Fruit fly (Drosophila melanogaster) whole organism, embryonic: Measurements from ENCODE around the gene CG11811.
A peak's percentile ranks its signal among the peaks of the same experiment; 100 is the strongest.

Source experiments
- Antp ChIP-seq: fragments of 200-800 bp; sonication (Bioruptor generic); optimal IDR thresholded peaks from 3 replicates; lab custom pipeline; 2016; ENCODE audit warnings: missing biosample characterization, missing genetic modification characterization
- BtbVII ChIP-seq: fragments of 200-800 bp; sonication (Bioruptor generic); optimal IDR thresholded peaks from 3 replicates; lab custom pipeline; 2017; ENCODE audit warnings: missing biosample characterization, mild to moderate bottlenecking, missing genetic modification characterization
- CG10209 ChIP-seq: fragments of 200-800 bp; sonication (Bioruptor generic); optimal IDR thresholded peaks from 3 replicates; lab custom pipeline; 2017; ENCODE audit warnings: missing biosample characterization, mild to moderate bottlenecking, missing genetic modification characterization, missing genetic modification reagents
- CG10267 ChIP-seq: fragments of 200-800 bp; sonication (Bioruptor generic); optimal IDR thresholded peaks from 2 replicates; lab custom pipeline; 2018; ENCODE audit warnings: missing biosample characterization, mild to moderate bottlenecking, missing genetic modification characterization, moderate library complexity
- CG11696 ChIP-seq: fragments of 200-800 bp; sonication (Bioruptor generic); IDR thresholded peaks from 2 replicates; pipeline ENCODE4 v1.3.6; 2022; ENCODE audit warnings: missing biosample characterization, missing genetic modification characterization
- CG11723 ChIP-seq: fragments of 200-800 bp; sonication (Bioruptor generic); optimal IDR thresholded peaks from 2 replicates; lab custom pipeline; 2017; ENCODE audit warnings: missing biosample characterization, mild to moderate bottlenecking, missing genetic modification characterization
- CG13287 ChIP-seq: fragments of 200-800 bp; sonication (Bioruptor generic); IDR thresholded peaks from 2 replicates; pipeline ENCODE4 v1.3.6; 2022; ENCODE audit warnings: missing biosample characterization, missing genetic modification characterization; ENCODE audit not compliant: partially characterized antibody
- CG1603 ChIP-seq: fragments of 200-800 bp; sonication (Bioruptor generic); optimal IDR thresholded peaks from 2 replicates; lab custom pipeline; 2019; ENCODE audit warnings: missing biosample characterization, mild to moderate bottlenecking, missing genetic modification characterization, moderate library complexity
- CG2678 ChIP-seq: fragments of 200-800 bp; sonication (Bioruptor generic); optimal IDR thresholded peaks from 3 replicates; lab custom pipeline; 2019; ENCODE audit warnings: missing biosample characterization, mild to moderate bottlenecking, missing genetic modification characterization, moderate library complexity
- CG34376 ChIP-seq: fragments of 200-800 bp; sonication (Bioruptor generic); optimal IDR thresholded peaks from 2 replicates; lab custom pipeline; 2018; ENCODE audit warnings: missing biosample characterization, mild to moderate bottlenecking, missing genetic modification characterization
- CG34422 ChIP-seq: fragments of 200-800 bp; sonication (Bioruptor generic); IDR thresholded peaks from 3 replicates; pipeline ENCODE4 v1.3.6; 2022; ENCODE audit warnings: missing biosample characterization, missing genetic modification characterization
- CG43689 ChIP-seq: fragments of 200-800 bp; sonication (Bioruptor generic); IDR thresholded peaks from 2 replicates; pipeline ENCODE4 v1.3.6; 2022; ENCODE audit warnings: missing biosample characterization, missing genetic modification characterization
- CG4617 ChIP-seq: fragments of 200-800 bp; sonication (Bioruptor generic); optimal IDR thresholded peaks from 3 replicates; lab custom pipeline; 2016; ENCODE audit warnings: missing biosample characterization, missing genetic modification characterization, borderline replicate concordance
- CG4707 ChIP-seq: fragments of 200-800 bp; sonication (Bioruptor generic); optimal IDR thresholded peaks from 2 replicates; lab custom pipeline; 2018; ENCODE audit warnings: missing biosample characterization, mild to moderate bottlenecking, missing genetic modification characterization, moderate library complexity
- CG6765 ChIP-seq: fragments of 200-800 bp; sonication (Bioruptor generic); optimal IDR thresholded peaks from 3 replicates; lab custom pipeline; 2017; ENCODE audit warnings: missing biosample characterization, mild to moderate bottlenecking, missing genetic modification characterization
- CG8290 ChIP-seq, 3 experiments: fragments of 200-800 bp; sonication (Bioruptor generic); optimal IDR thresholded peaks; 2 replicates each; lab custom pipeline; 2016 to 2019; ENCODE audit warnings: missing biosample characterization in 3 of 3, missing genetic modification characterization in 3 of 3, mild to moderate bottlenecking in 2 of 3, moderate library complexity in 1 of 3
- CG8924 ChIP-seq: fragments of 200-800 bp; optimal IDR thresholded peaks from 3 replicates; lab custom pipeline; 2019; ENCODE audit warnings: missing biosample characterization, mild to moderate bottlenecking, missing genetic modification characterization, moderate library complexity
- CG8944 ChIP-seq: fragments of 200-800 bp; sonication (Bioruptor generic); optimal IDR thresholded peaks from 3 replicates; lab custom pipeline; 2016; ENCODE audit warnings: missing biosample characterization, missing genetic modification characterization
- CkIIα-i1 ChIP-seq: fragments of 200-800 bp; sonication (Bioruptor generic); IDR thresholded peaks from 2 replicates; pipeline ENCODE4 v1.3.6; 2022; ENCODE audit warnings: missing biosample characterization, missing genetic modification characterization
- Dek ChIP-seq: fragments of 200-800 bp; sonication (Bioruptor generic); optimal IDR thresholded peaks from 3 replicates; lab custom pipeline; 2019; ENCODE audit warnings: missing biosample characterization, mild to moderate bottlenecking, missing genetic modification characterization, moderate library complexity
- Dip3 ChIP-seq: fragments of 200-800 bp; sonication (Bioruptor generic); optimal IDR thresholded peaks from 3 replicates; lab custom pipeline; 2016; ENCODE audit warnings: missing biosample characterization, missing genetic modification characterization
- H2.0 ChIP-seq: fragments of 200-800 bp; sonication (Bioruptor generic); IDR thresholded peaks from 2 replicates; pipeline ENCODE4 v1.3.6; 2022; ENCODE audit warnings: missing biosample characterization, missing genetic modification characterization
- Kr ChIP-seq: fragments of 200-800 bp; sonication (Bioruptor generic); optimal IDR thresholded peaks from 2 replicates; lab custom pipeline; 2017; ENCODE audit warnings: missing biosample characterization, mild to moderate bottlenecking, missing genetic modification characterization
- NC2α ChIP-seq: fragments of 200-800 bp; sonication (Bioruptor generic); optimal IDR thresholded peaks from 2 replicates; lab custom pipeline; 2016; ENCODE audit warnings: missing biosample characterization, missing genetic modification characterization
- NK7.1 ChIP-seq: fragments of 200-800 bp; sonication (Bioruptor generic); optimal IDR thresholded peaks from 3 replicates; lab custom pipeline; 2016; ENCODE audit warnings: missing biosample characterization, missing genetic modification characterization
- Optix ChIP-seq: fragments of 200-800 bp; sonication (Bioruptor generic); IDR thresholded peaks from 3 replicates; pipeline ENCODE4 v1.3.6; 2022; ENCODE audit warnings: missing biosample characterization, missing genetic modification characterization
- Rx ChIP-seq: fragments of 200-800 bp; sonication (Bioruptor generic); IDR thresholded peaks from 2 replicates; pipeline ENCODE4 v1.3.6; 2022; ENCODE audit warnings: missing biosample characterization, missing genetic modification characterization
- Scr ChIP-seq: fragments of 200-800 bp; sonication (Bioruptor generic); IDR thresholded peaks from 2 replicates; pipeline ENCODE4 v1.3.6; 2022; ENCODE audit warnings: missing biosample characterization, missing genetic modification characterization; ENCODE audit not compliant: partially characterized antibody
- Xrp1 ChIP-seq: fragments of 200-800 bp; sonication (Bioruptor generic); IDR thresholded peaks from 2 replicates; pipeline ENCODE4 v1.3.6; 2022; ENCODE audit warnings: missing biosample characterization, missing genetic modification characterization
- bsh ChIP-seq, 2 experiments: fragments of 200-800 bp; sonication (Bioruptor generic); optimal IDR thresholded peaks; 2 replicates each; lab custom pipeline; 2017 to 2018; ENCODE audit warnings: mild to moderate bottlenecking in 2 of 2, missing biosample characterization in 2 of 2, missing genetic modification characterization in 2 of 2, moderate library complexity in 1 of 2
- crp ChIP-seq, 2 experiments: fragments of 200-800 bp; sonication (Bioruptor generic); optimal IDR thresholded peaks; 2 replicates in 1 of 2; 3 replicates in 1 of 2; lab custom pipeline; 2017; ENCODE audit warnings: missing biosample characterization in 2 of 2, missing genetic modification characterization in 2 of 2, mild to moderate bottlenecking in 1 of 2, moderate library complexity in 1 of 2
- ems ChIP-seq: fragments of 200-800 bp; sonication (Bioruptor generic); optimal IDR thresholded peaks from 3 replicates; lab custom pipeline; 2016; ENCODE audit warnings: missing biosample characterization, missing genetic modification characterization
- fd3F ChIP-seq: fragments of 200-800 bp; sonication (Bioruptor generic); optimal IDR thresholded peaks from 2 replicates; lab custom pipeline; 2018; ENCODE audit warnings: missing biosample characterization, mild to moderate bottlenecking, missing genetic modification characterization, moderate library complexity
- grn ChIP-seq: fragments of 200-800 bp; sonication (Bioruptor generic); optimal IDR thresholded peaks from 3 replicates; lab custom pipeline; 2017; ENCODE audit warnings: missing biosample characterization, missing genetic modification characterization
- hkb ChIP-seq, 2 experiments: fragments of 200-800 bp in 1 of 2; fragments of >200 bp in 1 of 2; sonication (Bioruptor generic) in 1 of 2; IDR thresholded peaks in 1 of 2; optimal IDR thresholded peaks in 1 of 2; 2 replicates each; pipeline versions ENCODE4 v1.3.6 to Lab custom; 2017 to 2022; ENCODE audit warnings: missing biosample characterization in 1 of 2, missing genetic modification characterization in 1 of 2
- lbe ChIP-seq: fragments of 200-800 bp; sonication (Bioruptor generic); optimal IDR thresholded peaks from 2 replicates; lab custom pipeline; 2016; ENCODE audit warnings: missing biosample characterization, mild to moderate bottlenecking, missing genetic modification characterization
- oc ChIP-seq: fragments of 200-800 bp; sonication (Bioruptor generic); optimal IDR thresholded peaks from 2 replicates; lab custom pipeline; 2018; ENCODE audit warnings: missing biosample characterization, mild to moderate bottlenecking, missing genetic modification characterization, moderate library complexity
- ranshi ChIP-seq: fragments of 200-800 bp; sonication (Bioruptor generic); IDR thresholded peaks from 2 replicates; pipeline ENCODE4 v1.3.6; 2022; ENCODE audit warnings: missing biosample characterization, missing genetic modification characterization
- sima ChIP-seq: fragments of 200-800 bp; sonication (Bioruptor generic); optimal IDR thresholded peaks from 2 replicates; lab custom pipeline; 2016; ENCODE audit warnings: missing biosample characterization, missing genetic modification characterization
- slbo ChIP-seq: fragments of 200-800 bp; sonication (Bioruptor generic); IDR thresholded peaks from 2 replicates; pipeline ENCODE4 v1.3.6; 2022; ENCODE audit warnings: missing biosample characterization, missing genetic modification characterization
- sqz ChIP-seq: fragments of 200-800 bp; sonication (Bioruptor generic); optimal IDR thresholded peaks from 3 replicates; lab custom pipeline; 2018; ENCODE audit warnings: missing biosample characterization, mild to moderate bottlenecking, missing genetic modification characterization
- sr ChIP-seq: fragments of 200-800 bp; sonication (Bioruptor generic); IDR thresholded peaks from 3 replicates; pipeline ENCODE4 v1.3.6; 2022; ENCODE audit warnings: missing biosample characterization, missing genetic modification characterization
- vvl ChIP-seq: fragments of 200-800 bp; sonication (Bioruptor generic); IDR thresholded peaks from 2 replicates; pipeline ENCODE4 v1.3.6; 2022; ENCODE audit warnings: missing biosample characterization, missing genetic modification characterization
- yki ChIP-seq: fragments of >200 bp; optimal IDR thresholded peaks from 3 replicates; lab custom pipeline; 2018
- z ChIP-seq: fragments of 200-800 bp; sonication (Bioruptor generic); IDR thresholded peaks from 3 replicates; pipeline ENCODE4 v1.3.6; 2022; ENCODE audit warnings: missing biosample characterization, missing genetic modification characterization
- zfh2 ChIP-seq: fragments of 200-800 bp; sonication (Bioruptor generic); optimal IDR thresholded peaks from 2 replicates; lab custom pipeline; 2016; ENCODE audit warnings: missing biosample characterization, missing genetic modification characterization

CG11811 gene

dm6 chr3L:10663190-10663763 is 27.5 kb upstream of the CG11811 start, which contains the start of gene Adi1 (continued):
- peak in 1 of 2 experiments; percentile 82 for TF ChIP-seq crp (GFP tag; optimal IDR thresholded peaks at IDR 0.05; lab: Kevin White, UChicago)
- peak; percentile 50 for TF ChIP-seq CG34376 (GFP tag; lab: Kevin White, UChicago)
- no peak for TF ChIP-seq bsh (GFP tag; optimal IDR thresholded peaks at IDR 0.05; lab: Kevin White, UChicago)
- peak; percentile 28 for TF ChIP-seq lbe (GFP tag; lab: Kevin White, UChicago)
- TF ChIP-seq CG13287 (GFP tag; lab: Robert Waterston, UW) = peak; percentile 27
- no peak for TF ChIP-seq Scr (GFP tag; lab: Robert Waterston, UW)

dm6 chr3L:10664511-10665062 is 26.2 kb upstream of the CG11811 start, which contains the start of gene simj:
TSS of gene simj (plus strand) at chr3L:10664739.
- TF ChIP-seq Dek = peak; percentile 65
- TF ChIP-seq CG11696 = peak; percentile 37; the same call in 1 of the 2 replicates
- TF ChIP-seq CG6765 (GFP tag; lab: Kevin White, UChicago) = peak; percentile 59
- peak; percentile 67 for TF ChIP-seq sqz
- peak; percentile 70 for TF ChIP-seq oc
- TF ChIP-seq CG1603 (tag; lab: Kevin White, UChicago) = peak; percentile 89
- TF ChIP-seq grn (GFP tag; lab: Kevin White, UChicago) = peak; percentile 68
- TF ChIP-seq CG8944 (GFP tag; lab: Kevin White, UChicago) = peak; percentile 39
- TF ChIP-seq slbo (GFP tag; lab: Robert Waterston, UW) = peak; percentile 51
- TF ChIP-seq CG8290 (GFP tag; optimal IDR thresholded peaks at IDR 0.05; lab: Kevin White, UChicago) = peak; percentile 64
- TF ChIP-seq CG8290 (tag; optimal IDR thresholded peaks at IDR 0.05; lab: Kevin White, UChicago) = peak in 1 of 2 experiments; percentile 87
- TF ChIP-seq z (GFP tag; lab: Robert Waterston, UW) = no peak
- TF ChIP-seq sima = peak; percentile 8
- TF ChIP-seq BtbVII = peak; percentile 46
- TF ChIP-seq CG34422 = peak; percentile 91
- peak; percentile 63 for TF ChIP-seq CG4707 (GFP tag; lab: Kevin White, UChicago)
- TF ChIP-seq CG10267 (tag; lab: Kevin White, UChicago) = peak; percentile 78
- peak; percentile 66; the same call in 1 of the 2 replicates for TF ChIP-seq ranshi (GFP tag; lab: Robert Waterston, UW)
- peak; percentile 27; the same call in 1 of the 3 replicates for TF ChIP-seq sr (GFP tag; lab: Robert Waterston, UW)
- TF ChIP-seq hkb (optimal IDR thresholded peaks at IDR 0.05; lab: Kevin White, UChicago) = no peak
- TF ChIP-seq hkb (GFP tag; IDR thresholded peaks at IDR 0.05; lab: Robert Waterston, UW) = peak; percentile 60
- peak; percentile 81 for TF ChIP-seq CG8924
- TF ChIP-seq CG34376 (GFP tag; lab: Kevin White, UChicago) = peak; percentile 88
- TF ChIP-seq fd3F = no peak
- peak; percentile 50 for TF ChIP-seq CG4617 (GFP tag; lab: Kevin White, UChicago)
- no peak for TF ChIP-seq CG43689 (GFP tag; lab: Robert Waterston, UW)
- TF ChIP-seq CG10209 (GFP tag; lab: Kevin White, UChicago) = peak; percentile 51
- no peak for TF ChIP-seq Optix (GFP tag; lab: Robert Waterston, UW)
- peak; percentile 77 for TF ChIP-seq vvl (GFP tag; lab: Robert Waterston, UW)
- TF ChIP-seq Rx (GFP tag; lab: Robert Waterston, UW) = no peak
- peak; percentile 44 for TF ChIP-seq CG2678 (tag; lab: Kevin White, UChicago)
- TF ChIP-seq Dip3 = no peak
- peak; percentile 38 for TF ChIP-seq zfh2
- no peak for TF ChIP-seq NC2α
- TF ChIP-seq NK7.1 (GFP tag; lab: Kevin White, UChicago) = no peak
- no peak for TF ChIP-seq Kr (GFP tag; lab: Kevin White, UChicago)
- TF ChIP-seq CkIIα-i1 (GFP tag; lab: Robert Waterston, UW) = no peak
- TF ChIP-seq H2.0 (GFP tag; lab: Robert Waterston, UW) = 0 out of 2 replicates have a peak, but pooled peaks have one; percentile 17
- TF ChIP-seq Antp = no peak
- TF ChIP-seq Xrp1 (GFP tag; lab: Robert Waterston, UW) = peak; percentile 39; the same call in 1 of the 2 replicates
- peak; percentile 12 for TF ChIP-seq CG11723 (GFP tag; lab: Kevin White, UChicago)
- no peak for TF ChIP-seq ems
- no peak for TF ChIP-seq yki
